Fruit fly (Drosophila melanogaster) whole organism, prepupa: ENCODE data around the gene CG5909.

Source experiments
- Blimp-1 ChIP-seq: fragments of 200-800 bp; sonication (Bioruptor generic); optimal IDR thresholded peaks from 3 replicates; lab custom pipeline; 2017; ENCODE audit warnings: missing biosample characterization, missing genetic modification characterization, mild to moderate bottlenecking, moderate library complexity, missing genetic modification reagents
- CG10631 ChIP-seq: fragments of 200-800 bp; sonication (Bioruptor generic); optimal IDR thresholded peaks from 2 replicates; lab custom pipeline; 2016; ENCODE audit warnings: missing biosample characterization, missing genetic modification characterization
- CG10669 ChIP-seq: fragments of 200-800 bp; sonication (Bioruptor generic); optimal IDR thresholded peaks from 3 replicates; lab custom pipeline; 2018; ENCODE audit warnings: missing biosample characterization, mild to moderate bottlenecking, missing genetic modification characterization, moderate library complexity
- CG11294 ChIP-seq: fragments of 200-800 bp; sonication (Bioruptor generic); IDR thresholded peaks from 2 replicates; pipeline ENCODE4 v1.3.6; 2022; ENCODE audit warnings: missing biosample characterization, missing genetic modification characterization
- CG11762 ChIP-seq: fragments of 200-800 bp; sonication (Bioruptor generic); optimal IDR thresholded peaks from 3 replicates; lab custom pipeline; 2016; ENCODE audit warnings: missing biosample characterization, missing genetic modification characterization; ENCODE audit not compliant: insufficient read depth
- CG16779 ChIP-seq: fragments of 200-800 bp; sonication (Bioruptor generic); optimal IDR thresholded peaks from 3 replicates; lab custom pipeline; 2017; ENCODE audit warnings: missing biosample characterization, mild to moderate bottlenecking, missing genetic modification characterization
- CG3032 ChIP-seq: fragments of 200-800 bp; optimal IDR thresholded peaks from 2 replicates; lab custom pipeline; 2019; ENCODE audit warnings: missing biosample characterization, mild to moderate bottlenecking, missing genetic modification characterization, moderate library complexity
- CG31627 ChIP-seq: fragments of 200-800 bp; sonication (Bioruptor generic); optimal IDR thresholded peaks from 3 replicates; lab custom pipeline; 2016; ENCODE audit warnings: missing biosample characterization, missing genetic modification characterization
- CG32006 ChIP-seq: fragments of 200-800 bp; sonication (Bioruptor generic); optimal IDR thresholded peaks from 3 replicates; lab custom pipeline; 2017; ENCODE audit warnings: missing biosample characterization, mild to moderate bottlenecking, missing genetic modification characterization
- CG3919 ChIP-seq: fragments of 200-800 bp; sonication (Bioruptor generic); optimal IDR thresholded peaks from 3 replicates; lab custom pipeline; 2016; ENCODE audit warnings: missing biosample characterization, missing genetic modification characterization
- CG6163 ChIP-seq: fragments of 200-800 bp; sonication (Bioruptor generic); IDR thresholded peaks from 3 replicates; pipeline ENCODE4 v1.3.6; 2022; ENCODE audit warnings: missing biosample characterization, missing genetic modification characterization
- CG6276 ChIP-seq: fragments of 200-800 bp; sonication (Bioruptor generic); optimal IDR thresholded peaks from 2 replicates; lab custom pipeline; 2017; ENCODE audit warnings: missing biosample characterization, mild to moderate bottlenecking, missing genetic modification characterization
- CG6808 ChIP-seq: fragments of 200-800 bp; sonication (Bioruptor generic); optimal IDR thresholded peaks from 3 replicates; lab custom pipeline; 2017; ENCODE audit warnings: missing biosample characterization, missing genetic modification characterization, mild to moderate bottlenecking, moderate library complexity, missing genetic modification reagents
- CG6854 ChIP-seq: fragments of 200-800 bp; sonication (Bioruptor generic); optimal IDR thresholded peaks from 2 replicates; lab custom pipeline; 2017; ENCODE audit warnings: missing biosample characterization, mild to moderate bottlenecking, missing genetic modification characterization
- CG7368 ChIP-seq: fragments of 200-800 bp; sonication (Bioruptor generic); optimal IDR thresholded peaks from 3 replicates; lab custom pipeline; 2016; ENCODE audit warnings: missing biosample characterization, missing genetic modification characterization
- CG8119 ChIP-seq: fragments of 200-800 bp; sonication (Bioruptor generic); IDR thresholded peaks from 3 replicates; pipeline ENCODE4 v1.3.6; 2022; ENCODE audit warnings: missing biosample characterization, missing genetic modification characterization
- CG9139 ChIP-seq: fragments of 200-800 bp; sonication (Bioruptor generic); optimal IDR thresholded peaks from 3 replicates; lab custom pipeline; 2017; ENCODE audit warnings: missing biosample characterization, mild to moderate bottlenecking, missing genetic modification characterization
- Eip78C ChIP-seq: fragments of 200-800 bp; sonication (Bioruptor generic); peaks from one replicate; lab custom pipeline; 2016; ENCODE audit warnings: missing biosample characterization, missing genetic modification characterization
- Eip93F ChIP-seq: fragments of 200-800 bp; sonication (Bioruptor generic); optimal IDR thresholded peaks from 2 replicates; lab custom pipeline; 2016; ENCODE audit warnings: missing biosample characterization, mild to moderate bottlenecking, missing genetic modification characterization
- Ets96B ChIP-seq: fragments of 200-800 bp; optimal IDR thresholded peaks from 2 replicates; lab custom pipeline; 2019; ENCODE audit warnings: missing biosample characterization, mild to moderate bottlenecking, missing genetic modification characterization, moderate library complexity
- Gug ChIP-seq: fragments of 200-800 bp; sonication (Bioruptor generic); IDR thresholded peaks from 2 replicates; pipeline ENCODE4 v1.3.6; 2022; ENCODE audit warnings: missing biosample characterization, missing genetic modification characterization
- Hr38 ChIP-seq: sonication (Bioruptor generic); optimal IDR thresholded peaks from 2 replicates; lab custom pipeline; 2016; ENCODE audit warnings: missing biosample characterization, missing genetic modification characterization
- Hr4 ChIP-seq: fragments of 200-800 bp; sonication (Bioruptor generic); optimal IDR thresholded peaks from 3 replicates; lab custom pipeline; 2016; ENCODE audit warnings: missing biosample characterization, missing genetic modification characterization
- Lpt ChIP-seq: fragments of 200-800 bp; sonication (Bioruptor generic); optimal IDR thresholded peaks from 3 replicates; lab custom pipeline; 2016; ENCODE audit warnings: missing biosample characterization, missing genetic modification characterization
- Met ChIP-seq: fragments of 200-800 bp; sonication (Bioruptor generic); optimal IDR thresholded peaks from 3 replicates; lab custom pipeline; 2016; ENCODE audit warnings: missing biosample characterization, missing genetic modification characterization
- OdsH ChIP-seq: fragments of 200-800 bp; sonication (Bioruptor generic); optimal IDR thresholded peaks from 3 replicates; lab custom pipeline; 2016; ENCODE audit warnings: missing biosample characterization, missing genetic modification characterization
- Smox ChIP-seq: fragments of 200-800 bp; sonication (Bioruptor generic); optimal IDR thresholded peaks from 3 replicates; lab custom pipeline; 2016; ENCODE audit warnings: missing biosample characterization, missing genetic modification characterization
- Sox102F ChIP-seq: fragments of 200-800 bp; sonication (Bioruptor generic); optimal IDR thresholded peaks from 2 replicates; lab custom pipeline; 2016; ENCODE audit warnings: missing biosample characterization, mild to moderate bottlenecking, missing genetic modification characterization
- achi ChIP-seq: fragments of 200-800 bp; sonication (Bioruptor generic); optimal IDR thresholded peaks from 3 replicates; lab custom pipeline; 2016; ENCODE audit warnings: missing biosample characterization, missing genetic modification characterization
- acj6 ChIP-seq: fragments of 200-800 bp; sonication (Bioruptor generic); optimal IDR thresholded peaks from 3 replicates; lab custom pipeline; 2016; ENCODE audit warnings: missing biosample characterization, missing genetic modification characterization
- cyc ChIP-seq: fragments of 200-800 bp; sonication (Bioruptor generic); optimal IDR thresholded peaks from 3 replicates; lab custom pipeline; 2016; ENCODE audit warnings: missing biosample characterization, missing genetic modification characterization
- dac ChIP-seq: fragments of 200-800 bp; sonication (Bioruptor generic); optimal IDR thresholded peaks from 2 replicates; lab custom pipeline; 2017; ENCODE audit warnings: missing biosample characterization, mild to moderate bottlenecking, missing genetic modification characterization
- dsx ChIP-seq: fragments of 200-800 bp; optimal IDR thresholded peaks from 3 replicates; lab custom pipeline; 2019; ENCODE audit warnings: missing biosample characterization, mild to moderate bottlenecking, missing genetic modification characterization, moderate library complexity; ENCODE audit not compliant: poor library complexity, severe bottlenecking
- eg ChIP-seq: fragments of 200-800 bp; sonication (Bioruptor generic); IDR thresholded peaks from 3 replicates; pipeline ENCODE4 v1.3.6; 2022; ENCODE audit warnings: missing biosample characterization, missing genetic modification characterization
- fd59A ChIP-seq: fragments of 200-800 bp; sonication (Bioruptor generic); optimal IDR thresholded peaks from 2 replicates; lab custom pipeline; 2017; ENCODE audit warnings: missing biosample characterization, mild to moderate bottlenecking, missing genetic modification characterization, missing genetic modification reagents
- fd85E ChIP-seq: fragments of 200-800 bp; sonication (Bioruptor generic); optimal IDR thresholded peaks from 3 replicates; lab custom pipeline; 2016; ENCODE audit warnings: missing biosample characterization, missing genetic modification characterization
- fkh ChIP-seq: fragments of 200-800 bp; sonication (Bioruptor generic); optimal IDR thresholded peaks from 3 replicates; lab custom pipeline; 2017; ENCODE audit warnings: missing biosample characterization, mild to moderate bottlenecking, missing genetic modification characterization, moderate library complexity
- lz ChIP-seq: fragments of 200-800 bp; sonication (Bioruptor generic); optimal IDR thresholded peaks from 3 replicates; lab custom pipeline; 2016; ENCODE audit warnings: missing biosample characterization, missing genetic modification characterization
- net ChIP-seq: fragments of 200-800 bp; sonication (Bioruptor generic); optimal IDR thresholded peaks from 3 replicates; lab custom pipeline; 2016; ENCODE audit warnings: missing biosample characterization, missing genetic modification characterization
- pdm3 ChIP-seq: fragments of 200-800 bp; sonication (Bioruptor generic); optimal IDR thresholded peaks from 3 replicates; lab custom pipeline; 2016; ENCODE audit warnings: missing biosample characterization, missing genetic modification characterization
- salr ChIP-seq, 2 experiments: fragments of 200-800 bp; sonication (Bioruptor generic); optimal IDR thresholded peaks; 3 replicates each; lab custom pipeline; 2016 to 2018; ENCODE audit warnings: missing biosample characterization in 2 of 2, missing genetic modification characterization in 2 of 2, mild to moderate bottlenecking in 1 of 2
- spab ChIP-seq: fragments of 200-800 bp; sonication (Bioruptor generic); optimal IDR thresholded peaks from 2 replicates; lab custom pipeline; 2017; ENCODE audit warnings: missing biosample characterization, mild to moderate bottlenecking, missing genetic modification characterization, missing genetic modification reagents
- ss ChIP-seq, 2 experiments: fragments of 200-800 bp; sonication (Bioruptor generic); optimal IDR thresholded peaks; 2 replicates in 1 of 2; 3 replicates in 1 of 2; lab custom pipeline; 2017 to 2018; ENCODE audit warnings: mild to moderate bottlenecking in 2 of 2, missing biosample characterization in 2 of 2, missing genetic modification characterization in 2 of 2, moderate library complexity in 1 of 2
- svp ChIP-seq: fragments of 200-800 bp; sonication (Bioruptor generic); peaks from one replicate; lab custom pipeline; 2016; ENCODE audit warnings: missing biosample characterization, missing genetic modification characterization
- topi ChIP-seq: fragments of 200-800 bp; sonication (Bioruptor generic); optimal IDR thresholded peaks from 3 replicates; lab custom pipeline; 2016; ENCODE audit warnings: missing biosample characterization, missing genetic modification characterization
- vri ChIP-seq: fragments of 200-800 bp; sonication (Bioruptor generic); optimal IDR thresholded peaks from 3 replicates; lab custom pipeline; 2016; ENCODE audit warnings: missing biosample characterization, mild to moderate bottlenecking, missing genetic modification characterization

CG5909 gene

DNA sequence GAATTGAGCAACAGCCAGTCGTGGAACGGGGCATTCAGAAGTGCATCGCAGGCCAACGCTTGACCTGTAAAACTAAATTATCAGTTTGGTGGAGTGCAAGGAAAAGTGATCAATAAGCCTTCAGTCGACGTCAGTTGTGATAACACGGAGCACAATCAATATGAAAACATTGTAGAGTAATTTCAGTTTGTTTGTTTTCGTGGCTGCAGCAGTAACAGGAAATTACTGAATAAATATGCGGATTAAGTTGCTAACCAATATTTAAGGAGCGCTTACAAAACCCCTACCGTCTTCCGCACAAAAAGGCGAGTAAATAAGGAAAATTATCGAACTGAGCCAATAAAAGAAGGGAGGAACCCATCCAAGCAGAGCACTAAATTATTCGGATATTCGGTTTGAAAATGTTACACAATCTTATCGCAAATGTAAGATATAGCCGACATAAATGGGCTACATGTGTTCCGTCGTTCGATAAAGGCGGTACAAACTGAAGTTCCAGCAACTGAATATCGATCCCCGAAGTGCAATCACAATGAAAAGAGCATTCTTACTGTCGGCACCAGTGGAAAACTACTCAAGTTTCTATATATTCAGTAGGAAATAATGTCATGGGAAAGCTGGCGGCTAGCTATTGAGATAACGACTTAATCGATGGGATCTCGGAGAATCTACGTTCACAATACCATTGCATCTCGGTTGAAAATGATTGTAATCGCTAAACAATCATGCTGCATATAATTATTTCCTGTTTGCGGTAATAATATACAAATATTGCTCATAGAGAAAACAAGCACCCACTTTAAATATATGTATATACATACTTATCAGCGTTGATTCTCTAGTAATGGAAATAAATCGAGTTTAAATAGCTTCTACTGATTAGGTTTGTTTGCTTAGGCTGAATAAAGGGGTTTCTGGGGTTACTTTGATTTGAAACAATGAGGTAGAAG lies 25.0 kb upstream of the CG5909 start (continued):
- TF ChIP-seq CG6163 (GFP tag; lab: Robert Waterston, UW) (peak; percentile 75), fkh (GFP tag; lab: Kevin White, UChicago) (peak; percentile 93), pdm3 (GFP tag; lab: Kevin White, UChicago) (peak; percentile 55), Eip93F (GFP tag; lab: Kevin White, UChicago) (no peak), CG9139 (peak; percentile 62), eg (GFP tag; lab: Robert Waterston, UW) (no peak), CG6808 (GFP tag; lab: Kevin White, UChicago) (peak; percentile 65), lz (GFP tag; lab: Kevin White, UChicago) (peak; percentile 45), CG11294 (GFP tag; lab: Robert Waterston, UW) (no peak), CG31627 (GFP tag; lab: Kevin White, UChicago) (peak; percentile 6), vri (GFP tag; lab: Kevin White, UChicago) (peak; percentile 64), svp (peak; percentile 39), CG7368 (GFP tag; lab: Kevin White, UChicago) (peak; percentile 69), ss (GFP tag; optimal IDR thresholded peaks at IDR 0.05; lab: Kevin White, UChicago) (peak; percentile 22 to 69), CG10631 (GFP tag; lab: Kevin White, UChicago) (peak; percentile 56), CG16779 (peak; percentile 51), spab (GFP tag; lab: Kevin White, UChicago) (peak; percentile 63), Hr38 (GFP tag; lab: Kevin White, UChicago) (no peak), net (GFP tag; lab: Kevin White, UChicago) (peak; percentile 60), Ets96B (tag; lab: Kevin White, UChicago) (peak; percentile 18), Eip78C (GFP tag; lab: Kevin White, UChicago) (peak; percentile 92)

DNA sequence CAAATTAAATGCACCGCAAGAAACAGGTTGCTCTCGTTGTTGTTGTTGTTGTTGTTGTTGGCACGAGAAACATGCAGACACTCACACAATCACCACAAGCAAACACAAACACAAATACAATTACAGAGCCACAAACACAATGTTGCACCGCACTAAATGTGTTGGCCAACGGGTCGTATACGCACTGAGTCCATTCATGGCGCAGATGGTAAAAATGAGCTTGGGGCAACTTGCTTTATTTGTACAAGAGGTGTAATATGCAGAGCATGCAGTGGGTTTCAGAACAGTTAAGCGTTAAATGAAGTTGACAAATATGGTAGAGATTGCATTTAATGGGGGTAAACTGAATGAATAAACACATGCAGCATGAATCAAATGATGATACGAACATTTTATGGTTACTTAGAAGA lies 23.0 kb upstream of the CG5909 start:
- TF ChIP-seq eg (GFP tag; lab: Robert Waterston, UW) (peak; percentile 13; the same call in 1 of the 3 replicates), Blimp-1 (GFP tag; lab: Kevin White, UChicago) (no peak), topi (no peak), CG3919 (no peak), CG3032 (tag; lab: Kevin White, UChicago) (no peak), CG6854 (GFP tag; lab: Kevin White, UChicago) (peak; percentile 24), Lpt (GFP tag; lab: Kevin White, UChicago) (no peak), fd59A (GFP tag; lab: Kevin White, UChicago) (no peak), acj6 (no peak), CG8119 (no peak; the same call in 2 of the 3 replicates), OdsH (GFP tag; lab: Kevin White, UChicago) (no peak), net (GFP tag; lab: Kevin White, UChicago) (no peak), dac (GFP tag; lab: Kevin White, UChicago) (no peak), achi (GFP tag; lab: Kevin White, UChicago) (no peak), Smox (GFP tag; lab: Kevin White, UChicago) (no peak), fd85E (GFP tag; lab: Kevin White, UChicago) (no peak), pdm3 (GFP tag; lab: Kevin White, UChicago) (no peak), CG11762 (GFP tag; lab: Kevin White, UChicago) (no peak), cyc (GFP tag; lab: Kevin White, UChicago) (no peak), CG32006 (no peak), vri (GFP tag; lab: Kevin White, UChicago) (no peak), Sox102F (no peak), CG10669 (GFP tag; lab: Kevin White, UChicago) (no peak), salr (GFP tag; optimal IDR thresholded peaks at IDR 0.05; lab: Kevin White, UChicago) (no peak), CG6276 (GFP tag; lab: Kevin White, UChicago) (no peak), dsx (GFP tag; lab: Kevin White, UChicago) (peak; percentile 90), Gug (GFP tag; lab: Robert Waterston, UW) (no peak), Ets96B (tag; lab: Kevin White, UChicago) (no peak), Hr4 (GFP tag; lab: Kevin White, UChicago) (no peak), ss (GFP tag; optimal IDR thresholded peaks at IDR 0.05; lab: Kevin White, UChicago) (no peak), spab (GFP tag; lab: Kevin White, UChicago) (no peak), Met (GFP tag; lab: Kevin White, UChicago) (no peak), CG7368 (GFP tag; lab: Kevin White, UChicago) (no peak), CG31627 (GFP tag; lab: Kevin White, UChicago) (no peak), lz (GFP tag; lab: Kevin White, UChicago) (no peak), svp (no peak)
